Fruit fly (Drosophila melanogaster): ENCODE measurements around the gene CG10171.

dm6 chr3L:13381160-13381559 lies 6.5 kb downstream of the CG10171 start, which contains the start of gene CG14107:
- TF ChIP-seq h (optimal IDR thresholded peaks at IDR 0.05) (no peak), Myc (optimal IDR thresholded peaks at IDR 0.05) (no peak), psq (optimal IDR thresholded peaks at IDR 0.05) (no peak)

Data from Kc167 (cell line).